Worm (Caenorhabditis elegans) whole organism, mixed stage, embryonic: ENCODE data around the gene sqt-1.

Source experiments
- M03D4.4 ChIP-seq: sonication (generic microtip); optimal IDR thresholded peaks from 2 replicates; lab custom pipeline; 2017; ENCODE audit warnings: mild to moderate bottlenecking, missing genetic modification characterization, missing compliant biosample characterization
- ceh-39 ChIP-seq: fragments of 150-350 bp; optimal IDR thresholded peaks from 2 replicates; lab custom pipeline; 2014; ENCODE audit warnings: missing biosample characterization, missing genetic modification characterization
- ceh-83 ChIP-seq: fragments of 200-800 bp; sonication (Bioruptor generic); optimal IDR thresholded peaks from 2 replicates; lab custom pipeline; 2018; ENCODE audit warnings: mild to moderate bottlenecking, missing genetic modification characterization, missing compliant biosample characterization
- ces-1 ChIP-seq: fragments of 150-350 bp; optimal IDR thresholded peaks from 2 replicates; lab custom pipeline; 2014; ENCODE audit warnings: missing biosample characterization, missing genetic modification reagents, missing genetic modification characterization
- cnd-1 ChIP-seq: fragments of 200-800 bp; sonication (Bioruptor generic); optimal IDR thresholded peaks from 2 replicates; lab custom pipeline; 2018; ENCODE audit warnings: mild to moderate bottlenecking, missing genetic modification characterization, missing compliant biosample characterization
- drap-1 ChIP-seq: fragments of 200-800 bp; sonication (Bioruptor generic); optimal IDR thresholded peaks from 3 replicates; lab custom pipeline; 2018; ENCODE audit warnings: mild to moderate bottlenecking, missing genetic modification characterization, missing compliant biosample characterization
- elt-1 ChIP-seq: sonication (generic microtip); optimal IDR thresholded peaks from 2 replicates; lab custom pipeline; 2017; ENCODE audit warnings: missing genetic modification characterization, mild to moderate bottlenecking, missing compliant biosample characterization, antibody characterized with exemption, moderate library complexity, borderline replicate concordance; ENCODE audit not compliant: insufficient read depth
- flh-1 ChIP-seq: fragments of 200-800 bp; sonication (Bioruptor generic); optimal IDR thresholded peaks from 2 replicates; lab custom pipeline; 2018; ENCODE audit warnings: mild to moderate bottlenecking, missing genetic modification characterization, moderate library complexity, missing compliant biosample characterization
- ham-2 ChIP-seq: fragments of 200-800 bp; sonication (Bioruptor generic); optimal IDR thresholded peaks from 2 replicates; lab custom pipeline; 2018; ENCODE audit warnings: mild to moderate bottlenecking, missing genetic modification characterization, missing compliant biosample characterization
- lin-13 ChIP-seq: fragments of 150-350 bp; optimal IDR thresholded peaks from 2 replicates; lab custom pipeline; 2014; ENCODE audit warnings: missing biosample characterization, missing genetic modification characterization
- lin-32 ChIP-seq: fragments of 200-800 bp; sonication (Bioruptor generic); optimal IDR thresholded peaks from 2 replicates; lab custom pipeline; 2018; ENCODE audit warnings: mild to moderate bottlenecking, missing genetic modification characterization, missing compliant biosample characterization
- mab-5 ChIP-seq: fragments of 150-350 bp; optimal IDR thresholded peaks from 2 replicates; lab custom pipeline; 2014; ENCODE audit warnings: missing biosample characterization, missing genetic modification characterization
- mep-1 ChIP-seq: fragments of 150-350 bp; optimal IDR thresholded peaks from 2 replicates; lab custom pipeline; 2017; ENCODE audit warnings: missing biosample characterization, missing genetic modification reagents, missing genetic modification characterization, inconsistent platforms
- mls-2 ChIP-seq: sonication (generic microtip); optimal IDR thresholded peaks from 2 replicates; lab custom pipeline; 2016; ENCODE audit warnings: mild to moderate bottlenecking, missing genetic modification characterization, moderate library complexity, missing compliant biosample characterization
- nhr-2 ChIP-seq: fragments of 150-350 bp; optimal IDR thresholded peaks from 2 replicates; lab custom pipeline; 2014; ENCODE audit warnings: missing biosample characterization, missing genetic modification characterization
- nhr-237 ChIP-seq: fragments of 150-350 bp; optimal IDR thresholded peaks from 2 replicates; lab custom pipeline; 2014; ENCODE audit warnings: missing biosample characterization, missing genetic modification characterization
- pha-4 ChIP-seq: fragments of 150-350 bp; optimal IDR thresholded peaks from 2 replicates; lab custom pipeline; 2018; ENCODE audit warnings: missing biosample characterization, missing genetic modification reagents, missing genetic modification characterization
- sem-2 ChIP-seq: fragments of 200-800 bp; sonication (Bioruptor generic); optimal IDR thresholded peaks from 2 replicates; lab custom pipeline; 2018; ENCODE audit warnings: mild to moderate bottlenecking, missing genetic modification characterization, missing compliant biosample characterization
- snpc-4 ChIP-seq: fragments of 150-350 bp; optimal IDR thresholded peaks from 2 replicates; lab custom pipeline; 2014; ENCODE audit warnings: missing biosample characterization, missing genetic modification characterization
- sptf-1 ChIP-seq: sonication (generic microtip); optimal IDR thresholded peaks from 2 replicates; lab custom pipeline; 2017; ENCODE audit warnings: mild to moderate bottlenecking, missing genetic modification characterization, moderate library complexity, missing compliant biosample characterization
- unc-120 ChIP-seq: sonication (generic microtip); optimal IDR thresholded peaks from 2 replicates; lab custom pipeline; 2017; ENCODE audit warnings: missing genetic modification characterization, missing compliant biosample characterization; ENCODE audit not compliant: poor library complexity, severe bottlenecking
- unc-39 ChIP-seq: fragments of 150-350 bp; optimal IDR thresholded peaks from 2 replicates; lab custom pipeline; 2014; ENCODE audit warnings: missing biosample characterization, missing genetic modification characterization
- unc-62 ChIP-seq: fragments of 150-350 bp; optimal IDR thresholded peaks from 2 replicates; lab custom pipeline; 2014; ENCODE audit warnings: missing biosample characterization, missing genetic modification reagents, missing genetic modification characterization
- ztf-11 ChIP-seq: fragments of 150-350 bp; optimal IDR thresholded peaks from 2 replicates; lab custom pipeline; 2014; ENCODE audit warnings: missing biosample characterization, missing genetic modification characterization

Gene sqt-1

ce11 chrII:11344554-11344953, 6.9 kb upstream of the sqt-1 start:
- no peak for TF ChIP-seq sptf-1 (tag; lab: Kevin White, UChicago)
- TF ChIP-seq lin-32 (GFP tag; lab: Kevin White, UChicago), result no peak
- no peak for TF ChIP-seq lin-13 (tag; lab: Kevin White, UChicago)
- TF ChIP-seq snpc-4 (tag; lab: Kevin White, UChicago), result no peak
- TF ChIP-seq unc-39 (tag; lab: Kevin White, UChicago), result no peak
- no peak for TF ChIP-seq mls-2 (tag; lab: Kevin White, UChicago)
- TF ChIP-seq ceh-83 (GFP tag; lab: Kevin White, UChicago), result no peak
- no peak for TF ChIP-seq unc-120 (tag; lab: Kevin White, UChicago)

- no peak for TF ChIP-seq nhr-237 (tag; lab: Kevin White, UChicago)
- TF ChIP-seq sem-2 (GFP tag; lab: Kevin White, UChicago), result no peak
- no peak for TF ChIP-seq ham-2 (GFP tag; lab: Kevin White, UChicago)
- no peak for TF ChIP-seq mab-5 (tag; lab: Kevin White, UChicago)
- no peak for TF ChIP-seq unc-39 (tag; lab: Kevin White, UChicago)
- TF ChIP-seq cnd-1, result no peak
- TF ChIP-seq ceh-39, result no peak
- no peak for TF ChIP-seq drap-1 (GFP tag; lab: Kevin White, UChicago)
- TF ChIP-seq lin-32 (GFP tag; lab: Kevin White, UChicago), result no peak
- TF ChIP-seq pha-4, result no peak
- no peak for TF ChIP-seq elt-1 (tag; lab: Kevin White, UChicago)
Observed at ce11 chrII:11343300-11343869, 5.7 kb upstream of the sqt-1 start, which contains the start of gene lgc-20. Gene lgc-20, minus strand, starts transcription at chrII:11343610.

DNA sequence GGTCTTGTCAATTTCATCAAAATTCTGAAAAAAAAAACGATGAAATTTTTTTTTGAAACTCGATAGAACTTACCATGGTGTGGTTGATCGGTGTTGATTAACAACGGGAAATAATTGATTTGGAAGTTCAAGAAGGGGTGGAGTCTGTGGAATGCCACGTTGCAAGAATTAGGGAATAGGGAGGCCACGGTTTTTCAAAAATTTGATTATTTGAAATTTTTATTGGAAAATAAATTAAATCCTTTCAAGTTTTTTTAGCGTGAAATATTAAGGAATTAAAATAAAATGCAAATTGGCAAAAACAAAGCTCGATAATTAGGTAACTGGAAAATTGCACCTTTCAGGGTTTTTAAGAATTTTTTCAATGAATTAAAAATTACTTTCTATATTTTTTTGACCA, 1.9 kb upstream of the sqt-1 start, which contains the start of gene rmd-3:
rmd-3 (minus strand) TSS at position 101 of the 400 bp plus-strand sequence.
- TF ChIP-seq ham-2 (GFP tag; lab: Kevin White, UChicago), result no peak

ce11 chrII:11336640-11337241, 896 bp downstream of the sqt-1 start:
- no peak for TF ChIP-seq mep-1
- no peak for TF ChIP-seq unc-39 (tag; lab: Kevin White, UChicago)
- TF ChIP-seq unc-120 (tag; lab: Kevin White, UChicago), result no peak
- no peak for TF ChIP-seq ham-2 (GFP tag; lab: Kevin White, UChicago)
- TF ChIP-seq, all 35 proteins: peak for 0

ce11 chrII:11336163-11336562, 1.5 kb downstream of the sqt-1 start:
- TF ChIP-seq nhr-2 (tag; lab: Kevin White, UChicago), result no peak
- no peak for TF ChIP-seq unc-120 (tag; lab: Kevin White, UChicago)
- no peak for TF ChIP-seq M03D4.4
- TF ChIP-seq ham-2 (GFP tag; lab: Kevin White, UChicago), result no peak
- no peak for TF ChIP-seq flh-1 (GFP tag; lab: Kevin White, UChicago)

DNA sequence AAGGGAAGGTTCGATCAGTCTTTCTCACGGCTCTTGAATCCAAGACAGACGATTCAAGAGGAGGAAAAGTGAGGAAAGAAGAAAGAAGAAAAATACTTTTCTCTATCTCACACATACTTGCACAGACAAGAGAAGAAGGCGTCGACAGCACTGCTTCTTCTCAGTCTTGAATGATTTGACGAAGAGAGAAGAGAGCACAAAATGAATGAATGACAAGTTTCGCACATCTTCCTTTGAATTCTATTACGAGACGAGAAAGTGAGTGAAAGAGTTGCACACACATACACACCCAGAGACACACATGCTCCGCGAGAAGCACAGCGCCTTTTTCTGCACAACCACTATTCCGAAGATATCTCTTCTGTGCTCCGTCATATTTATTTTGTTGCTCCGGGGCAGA, 2.0 kb downstream of the sqt-1 start:
- TF ChIP-seq ces-1 (GFP tag; lab: Kevin White, UChicago) (peak; percentile 96), ztf-11 (no peak)

DNA sequence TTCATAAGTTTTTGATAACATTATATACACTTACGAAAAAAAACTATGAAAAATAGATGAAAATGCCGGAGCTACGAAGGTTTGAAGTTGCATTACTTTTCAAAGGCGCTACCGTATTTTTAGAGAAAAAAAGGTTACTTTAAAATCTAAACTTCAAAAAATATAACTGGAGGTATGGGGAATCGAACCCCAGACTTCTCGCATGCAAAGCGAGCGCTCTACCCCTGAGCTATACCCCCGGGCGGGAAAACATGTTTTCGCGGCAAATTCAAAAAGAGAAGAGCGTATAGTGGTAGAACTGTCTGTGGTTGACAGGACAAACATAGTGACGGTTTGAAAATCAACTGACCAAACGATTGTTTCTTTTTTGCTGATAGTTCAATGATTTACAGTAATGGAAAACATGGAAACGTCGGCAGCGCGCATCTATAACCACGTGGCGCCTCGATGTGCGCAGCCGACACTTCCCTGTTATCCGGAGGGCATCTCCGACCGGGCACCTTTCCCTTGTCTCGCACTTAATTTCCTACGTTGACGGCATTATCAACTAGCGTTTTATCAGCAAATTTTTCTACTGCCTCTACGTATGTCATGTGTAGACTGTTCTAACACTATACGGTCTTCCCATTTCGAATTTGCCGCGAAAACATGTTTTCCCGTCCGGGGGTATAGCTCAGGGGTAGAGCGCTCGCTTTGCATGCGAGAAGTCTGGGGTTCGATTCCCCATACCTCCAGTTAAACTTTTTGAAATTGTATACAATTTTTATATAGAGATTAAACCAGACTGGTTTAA, 3.6 kb downstream of the sqt-1 start:
- no peak for TF ChIP-seq pha-4
- TF ChIP-seq mep-1, result no peak
- no peak for TF ChIP-seq ceh-39
- TF ChIP-seq drap-1 (GFP tag; lab: Kevin White, UChicago), result no peak
- TF ChIP-seq unc-62 (GFP tag; lab: Kevin White, UChicago), result no peak
- no peak for TF ChIP-seq mab-5 (tag; lab: Kevin White, UChicago)
